Fruit fly (Drosophila melanogaster): ENCODE results near the gene Prosalpha2.

Prosalpha2 gene

dm6 chr3R:12433764-12434163 lies 2.6 kb downstream of the Prosalpha2 start, which contains the start of the genes Aos1 and Srlp (continued):
- TF ChIP-seq Xbp1 (GFP tag; optimal IDR thresholded peaks at IDR 0.05) (peak; percentile 69), dpn (GFP tag; optimal IDR thresholded peaks at IDR 0.05) (peak in 1 of 2 experiments; percentile 45), ase (GFP tag; IDR thresholded peaks at IDR 0.05) (no peak), chif (GFP tag; optimal IDR thresholded peaks at IDR 0.05) (no peak), CG5245 (GFP tag; optimal IDR thresholded peaks at IDR 0.05) (peak; percentile 63), Xrp1 (GFP tag; IDR thresholded peaks at IDR 0.05) (peak; percentile 31; the same call in 1 of the 2 replicates), ERR (GFP tag; optimal IDR thresholded peaks at IDR 0.05) (no peak), vvl (GFP tag; IDR thresholded peaks at IDR 0.05) (no peak), CG10543 (GFP tag; optimal IDR thresholded peaks at IDR 0.05) (peak; percentile 41), CG10654 (GFP tag; optimal IDR thresholded peaks at IDR 0.05) (peak; percentile 24), aop (GFP tag; IDR thresholded peaks at IDR 0.05) (no peak), Side (GFP tag; optimal IDR thresholded peaks at IDR 0.05) (no peak), onecut (GFP tag; IDR thresholded peaks at IDR 0.05) (no peak), Hr3 (GFP tag; optimal IDR thresholded peaks at IDR 0.05) (peak; percentile 66), lola (GFP tag; optimal IDR thresholded peaks at IDR 0.05) (peak in 1 of 3 experiments; percentile 56), mam (GFP tag; optimal IDR thresholded peaks at IDR 0.05) (peak; percentile 15), chn (GFP tag; optimal IDR thresholded peaks at IDR 0.05) (no peak), CG9215 (GFP tag; IDR thresholded peaks at IDR 0.05) (peak; percentile 58), CG18764 (GFP tag; optimal IDR thresholded peaks at IDR 0.05) (peak; percentile 20), CG8388 (GFP tag; optimal IDR thresholded peaks at IDR 0.05) (peak; percentile 44), ash1 (GFP tag; optimal IDR thresholded peaks at IDR 0.05) (no peak), amos (GFP tag; IDR thresholded peaks at IDR 0.05; ENCODE audit: partially characterized antibody) (peak; percentile 12; the same call in 1 of the 2 replicates), CG14667 (GFP tag; IDR thresholded peaks at IDR 0.05) (0 out of 2 replicates have a peak, but pooled peaks have one; percentile 20), pzg (GFP tag; optimal IDR thresholded peaks at IDR 0.05) (peak; percentile 57), Myb (GFP tag; optimal IDR thresholded peaks at IDR 0.05) (no peak), zf30C (GFP tag; optimal IDR thresholded peaks at IDR 0.05) (no peak), CG13424 (tag; optimal IDR thresholded peaks at IDR 0.05) (peak; percentile 73), phol (tag; optimal IDR thresholded peaks at IDR 0.05) (peak; percentile 80), CG17359 (tag; optimal IDR thresholded peaks at IDR 0.05) (peak; percentile 35), pho (GFP tag; optimal IDR thresholded peaks at IDR 0.05) (no peak), CG4282 (GFP tag; optimal IDR thresholded peaks at IDR 0.05) (no peak), CG17385 (GFP tag; optimal IDR thresholded peaks at IDR 0.05) (peak; percentile 51), Lhr (GFP tag; optimal IDR thresholded peaks at IDR 0.05) (peak; percentile 39), CTCF (GFP tag; optimal IDR thresholded peaks at IDR 0.05) (peak; percentile 40), CG13123 (GFP tag; optimal IDR thresholded peaks at IDR 0.05) (peak; percentile 19), Scr (GFP tag; IDR thresholded peaks at IDR 0.05; ENCODE audit: partially characterized antibody) (peak; percentile 50; the same call in 1 of the 2 replicates), CG30403 (GFP tag; optimal IDR thresholded peaks at IDR 0.05) (peak; percentile 73), CG2875 (GFP tag; optimal IDR thresholded peaks at IDR 0.05) (no peak), CG33213 (GFP tag; optimal IDR thresholded peaks at IDR 0.05) (no peak), CG2889 (GFP tag; IDR thresholded peaks at IDR 0.05) (no peak), nmo (GFP tag; optimal IDR thresholded peaks at IDR 0.05) (peak; percentile 77), insv (GFP tag; optimal IDR thresholded peaks at IDR 0.05) (peak in 1 of 2 experiments; percentile 23), CG10462 (GFP tag; optimal IDR thresholded peaks at IDR 0.05) (no peak), CG1602 (GFP tag; optimal IDR thresholded peaks at IDR 0.05) (peak; percentile 3), ham (GFP tag; IDR thresholded peaks at IDR 0.05) (no peak), sc (optimal IDR thresholded peaks at IDR 0.05) (no peak), sc (GFP tag; optimal IDR thresholded peaks at IDR 0.05) (peak; percentile 1), Fer2 (tag; optimal IDR thresholded peaks at IDR 0.05) (peak; percentile 34), wor (GFP tag; IDR thresholded peaks at IDR 0.05) (no peak), CG6654 (GFP tag; optimal IDR thresholded peaks at IDR 0.05) (no peak), MBD-R2 (GFP tag; IDR thresholded peaks at IDR 0.05) (peak; percentile 69), CG6683 (GFP tag; optimal IDR thresholded peaks at IDR 0.05) (peak; percentile 3)

Data from whole organism, embryonic.